Fruit fly (Drosophila melanogaster): ENCODE data around the gene Tlk.
A peak's percentile ranks its signal among the peaks of the same experiment; 100 is the strongest.

DNA sequence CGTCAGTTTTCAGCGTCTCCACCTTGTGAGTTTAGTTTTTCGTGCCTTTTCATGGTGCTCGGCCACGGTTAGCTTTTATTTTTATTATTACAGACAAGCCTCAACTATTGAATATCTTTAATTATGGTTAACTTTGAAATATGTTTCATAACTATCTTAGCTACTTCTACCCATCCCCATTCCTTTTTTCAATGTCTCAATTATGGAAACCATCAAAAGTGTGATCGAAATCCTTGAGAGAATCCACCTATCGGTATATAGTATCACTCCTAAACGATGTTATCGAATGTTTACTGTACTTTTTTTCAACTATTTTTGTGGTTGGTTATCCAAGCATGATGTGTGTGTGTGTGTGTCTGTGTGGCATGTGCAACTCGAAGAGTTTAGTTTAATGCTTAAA lies 5.8 kb upstream of the Tlk start:
- no peak for TF ChIP-seq CG34367 (tag; optimal IDR thresholded peaks at IDR 0.05)
- TF ChIP-seq CG17806 (tag; optimal IDR thresholded peaks at IDR 0.05) = no peak
- TF ChIP-seq CG32121 (GFP tag; IDR thresholded peaks at IDR 0.05) = peak; percentile 53
- TF ChIP-seq CG10348 (GFP tag; IDR thresholded peaks at IDR 0.05) = no peak
- TF ChIP-seq rn (GFP tag; IDR thresholded peaks at IDR 0.05) = no peak
- TF ChIP-seq CG14655 (GFP tag; optimal IDR thresholded peaks at IDR 0.05) = peak; percentile 44
- TF ChIP-seq EcR (GFP tag; optimal IDR thresholded peaks at IDR 0.05) = no peak
- peak; percentile 48 for TF ChIP-seq CG8301 (tag; optimal IDR thresholded peaks at IDR 0.05)
- no peak for TF ChIP-seq gl (tag; optimal IDR thresholded peaks at IDR 0.05)
- TF ChIP-seq D1 (tag; optimal IDR thresholded peaks at IDR 0.05) = no peak

Measured in whole organism, pupa.